Fruit fly (Drosophila melanogaster) whole organism, adult: ENCODE results near the gene CG31200.
A peak's percentile ranks its signal among the peaks of the same experiment; 100 is the strongest.

Source experiments
- CG11617 ChIP-seq: fragments of 200-800 bp; sonication (Bioruptor generic); optimal IDR thresholded peaks from 2 replicates; lab custom pipeline; 2017; ENCODE audit warnings: mild to moderate bottlenecking, missing biosample characterization, missing genetic modification reagents, missing genetic modification characterization
- CG12768 ChIP-seq: fragments of 200-800 bp; sonication (Bioruptor generic); optimal IDR thresholded peaks from 2 replicates; lab custom pipeline; 2017; ENCODE audit warnings: missing biosample characterization, missing genetic modification characterization, mild to moderate bottlenecking, moderate library complexity, missing genetic modification reagents
- CG14711 ChIP-seq: fragments of 200-800 bp; sonication (Bioruptor generic); optimal IDR thresholded peaks from 2 replicates; lab custom pipeline; 2018; ENCODE audit warnings: missing biosample characterization, mild to moderate bottlenecking, missing genetic modification characterization, moderate library complexity
- CG1620 ChIP-seq: fragments of 200-800 bp; sonication (Bioruptor generic); optimal IDR thresholded peaks from 2 replicates; lab custom pipeline; 2016; ENCODE audit warnings: missing biosample characterization, missing genetic modification characterization
- CG33017 ChIP-seq: fragments of 200-800 bp; sonication (Bioruptor generic); optimal IDR thresholded peaks from 2 replicates; lab custom pipeline; 2018; ENCODE audit warnings: missing biosample characterization, mild to moderate bottlenecking, missing genetic modification characterization, moderate library complexity
- CG5204 ChIP-seq: fragments of 200-800 bp; sonication (Bioruptor generic); optimal IDR thresholded peaks from 2 replicates; lab custom pipeline; 2016; ENCODE audit warnings: missing biosample characterization, missing genetic modification characterization
- CG7045 ChIP-seq: fragments of 200-800 bp; sonication (Bioruptor generic); optimal IDR thresholded peaks from 2 replicates; lab custom pipeline; 2017; ENCODE audit warnings: missing biosample characterization, mild to moderate bottlenecking, missing genetic modification characterization
- CG7101 ChIP-seq: fragments of 200-800 bp; sonication (Bioruptor generic); optimal IDR thresholded peaks from 2 replicates; lab custom pipeline; 2018; ENCODE audit warnings: missing biosample characterization, mild to moderate bottlenecking, missing genetic modification characterization, moderate library complexity
- Clk ChIP-seq: fragments of 200-800 bp; sonication (Bioruptor generic); optimal IDR thresholded peaks from 2 replicates; lab custom pipeline; 2017; ENCODE audit warnings: missing biosample characterization, missing genetic modification characterization
- Crg-1 ChIP-seq: fragments of 200-800 bp; sonication (Bioruptor generic); optimal IDR thresholded peaks from 2 replicates; lab custom pipeline; 2016; ENCODE audit warnings: missing biosample characterization, missing genetic modification characterization
- Hr96 ChIP-seq: fragments of 200-800 bp; sonication (Bioruptor generic); optimal IDR thresholded peaks from 2 replicates; lab custom pipeline; 2016; ENCODE audit warnings: missing biosample characterization, missing genetic modification characterization
- Mnt ChIP-seq: fragments of 200-800 bp; sonication (Bioruptor generic); optimal IDR thresholded peaks from 2 replicates; lab custom pipeline; 2016; ENCODE audit warnings: missing biosample characterization, mild to moderate bottlenecking, missing genetic modification characterization
- bab1 ChIP-seq: fragments of 200-800 bp; sonication (Bioruptor generic); optimal IDR thresholded peaks from 3 replicates; lab custom pipeline; 2019; ENCODE audit warnings: missing biosample characterization, mild to moderate bottlenecking, missing genetic modification characterization, moderate library complexity
- cic ChIP-seq: fragments of 200-800 bp; sonication (Bioruptor generic); optimal IDR thresholded peaks from 2 replicates; lab custom pipeline; 2017; ENCODE audit warnings: missing biosample characterization, mild to moderate bottlenecking, missing genetic modification characterization, moderate library complexity
- cnc ChIP-seq, 2 experiments: fragments of >200 bp; optimal IDR thresholded peaks; 2 replicates each; lab custom pipeline; 2017
- kay ChIP-seq: fragments of 200-800 bp; sonication (Bioruptor generic); peaks from one replicate; lab custom pipeline; 2016; ENCODE audit warnings: missing biosample characterization, missing genetic modification characterization, borderline replicate concordance
- ovo ChIP-seq: fragments of 200-800 bp; sonication (Bioruptor generic); optimal IDR thresholded peaks from 2 replicates; lab custom pipeline; 2016; ENCODE audit warnings: missing biosample characterization, missing genetic modification characterization
- pad ChIP-seq: fragments of 200-800 bp; sonication (Bioruptor generic); optimal IDR thresholded peaks from 3 replicates; lab custom pipeline; 2017; ENCODE audit warnings: missing biosample characterization, missing genetic modification characterization, mild to moderate bottlenecking, moderate library complexity, missing genetic modification reagents
- tj ChIP-seq: fragments of 200-800 bp; sonication (Bioruptor generic); optimal IDR thresholded peaks from 3 replicates; lab custom pipeline; 2017; ENCODE audit warnings: missing biosample characterization, mild to moderate bottlenecking, missing genetic modification characterization, moderate library complexity
- toe ChIP-seq: fragments of 200-800 bp; sonication (Bioruptor generic); optimal IDR thresholded peaks from 2 replicates; lab custom pipeline; 2016; ENCODE audit warnings: missing biosample characterization, missing genetic modification characterization

Gene CG31200

dm6 chr3R:20756429-20756828 lies 11.3 kb upstream of the CG31200 start, which contains the start of gene Syp:
TSS of gene Syp (plus strand) at chr3R:20756729.
- TF ChIP-seq CG11617 (GFP tag; lab: Kevin White, UChicago) (no peak), CG1620 (GFP tag; lab: Kevin White, UChicago) (no peak), cic (no peak), cnc (optimal IDR thresholded peaks at IDR 0.05; lab: Kevin White, UChicago) (no peak), kay (GFP tag; lab: Kevin White, UChicago) (no peak), CG12768 (GFP tag; lab: Kevin White, UChicago) (no peak), bab1 (GFP tag; lab: Kevin White, UChicago) (no peak), CG33017 (no peak)

- TF ChIP-seq Crg-1 (GFP tag; lab: Kevin White, UChicago): no peak
- TF ChIP-seq bab1 (GFP tag; lab: Kevin White, UChicago): no peak
- no peak for TF ChIP-seq CG5204 (GFP tag; lab: Kevin White, UChicago)
- no peak for TF ChIP-seq CG33017
Observed at dm6 chr3R:20754991-20755390, 9.9 kb upstream of the CG31200 start.

- no peak for TF ChIP-seq cnc (optimal IDR thresholded peaks at IDR 0.05; lab: Kevin White, UChicago)
Observed at dm6 chr3R:20749536-20749935, 4.4 kb upstream of the CG31200 start.

dm6 chr3R:20748974-20749373 lies 3.8 kb upstream of the CG31200 start, which contains the start of gene Prosalpha4T1:
TSS of gene Prosalpha4T1 (minus strand) at chr3R:20749074.
- no peak for TF ChIP-seq cnc (optimal IDR thresholded peaks at IDR 0.05; lab: Kevin White, UChicago)
- no peak for TF ChIP-seq toe (GFP tag; lab: Kevin White, UChicago)
- TF ChIP-seq Crg-1 (GFP tag; lab: Kevin White, UChicago): no peak
- TF ChIP-seq CG14711 (tag; lab: Kevin White, UChicago): no peak
- TF ChIP-seq cic: no peak
- TF ChIP-seq CG12768 (GFP tag; lab: Kevin White, UChicago): no peak
- TF ChIP-seq CG33017: no peak
- no peak for TF ChIP-seq kay (GFP tag; lab: Kevin White, UChicago)
- TF ChIP-seq Clk (GFP tag; lab: Kevin White, UChicago): no peak
- TF ChIP-seq Mnt (GFP tag; lab: Kevin White, UChicago): no peak
- TF ChIP-seq CG11617 (GFP tag; lab: Kevin White, UChicago): no peak
- no peak for TF ChIP-seq CG1620 (GFP tag; lab: Kevin White, UChicago)
- TF ChIP-seq CG7101 (tag; lab: Kevin White, UChicago): no peak
- no peak for TF ChIP-seq tj (GFP tag; lab: Kevin White, UChicago)

dm6 chr3R:20743769-20744168 lies 1.4 kb downstream of the CG31200 start, which contains the start of gene CG31199:
TSS of gene CG31199 (minus strand) at chr3R:20743869.
- TF ChIP-seq kay (GFP tag; lab: Kevin White, UChicago) (no peak), CG14711 (tag; lab: Kevin White, UChicago) (no peak), bab1 (GFP tag; lab: Kevin White, UChicago) (no peak), CG7045 (peak; percentile 10), cic (no peak), ovo (GFP tag; lab: Kevin White, UChicago) (no peak), CG12768 (GFP tag; lab: Kevin White, UChicago) (no peak), Clk (GFP tag; lab: Kevin White, UChicago) (no peak), CG1620 (GFP tag; lab: Kevin White, UChicago) (no peak), CG7101 (tag; lab: Kevin White, UChicago) (no peak), CG11617 (GFP tag; lab: Kevin White, UChicago) (no peak), toe (GFP tag; lab: Kevin White, UChicago) (no peak), CG33017 (peak; percentile 29), pad (GFP tag; lab: Kevin White, UChicago) (no peak), CG5204 (GFP tag; lab: Kevin White, UChicago) (no peak), cnc (optimal IDR thresholded peaks at IDR 0.05; lab: Kevin White, UChicago) (no peak), Hr96 (GFP tag; lab: Kevin White, UChicago) (no peak)

- TF ChIP-seq CG7101 (tag; lab: Kevin White, UChicago): no peak
- no peak for TF ChIP-seq tj (GFP tag; lab: Kevin White, UChicago)
- no peak for TF ChIP-seq pad (GFP tag; lab: Kevin White, UChicago)
- no peak for TF ChIP-seq CG33017
- TF ChIP-seq ovo (GFP tag; lab: Kevin White, UChicago): no peak
- no peak for TF ChIP-seq CG12768 (GFP tag; lab: Kevin White, UChicago)
- no peak for TF ChIP-seq bab1 (GFP tag; lab: Kevin White, UChicago)
- TF ChIP-seq kay (GFP tag; lab: Kevin White, UChicago): no peak
- TF ChIP-seq Clk (GFP tag; lab: Kevin White, UChicago): no peak
- TF ChIP-seq CG14711 (tag; lab: Kevin White, UChicago): no peak
- no peak for TF ChIP-seq cnc (optimal IDR thresholded peaks at IDR 0.05; lab: Kevin White, UChicago)
- TF ChIP-seq Crg-1 (GFP tag; lab: Kevin White, UChicago): no peak
- no peak for TF ChIP-seq CG11617 (GFP tag; lab: Kevin White, UChicago)
- no peak for TF ChIP-seq CG1620 (GFP tag; lab: Kevin White, UChicago)
- TF ChIP-seq Hr96 (GFP tag; lab: Kevin White, UChicago): no peak
- TF ChIP-seq cic: no peak
Observed at dm6 chr3R:20739971-20740370, 5.2 kb downstream of the CG31200 start, which contains the start of gene CG42322. TSS of gene CG42322 (plus strand) at chr3R:20740108.

dm6 chr3R:20739000-20739399 lies 6.1 kb downstream of the CG31200 start, which contains the start of gene CG17267:
TSS of gene CG17267 (minus strand) at chr3R:20739100.
- no peak for TF ChIP-seq CG11617 (GFP tag; lab: Kevin White, UChicago)
- TF ChIP-seq cic: no peak
- TF ChIP-seq Mnt (GFP tag; lab: Kevin White, UChicago): no peak
- TF ChIP-seq bab1 (GFP tag; lab: Kevin White, UChicago): no peak
- no peak for TF ChIP-seq CG1620 (GFP tag; lab: Kevin White, UChicago)
- no peak for TF ChIP-seq kay (GFP tag; lab: Kevin White, UChicago)
- no peak for TF ChIP-seq CG12768 (GFP tag; lab: Kevin White, UChicago)
- no peak for TF ChIP-seq CG33017
- TF ChIP-seq pad (GFP tag; lab: Kevin White, UChicago): no peak
- no peak for TF ChIP-seq toe (GFP tag; lab: Kevin White, UChicago)
- no peak for TF ChIP-seq CG7101 (tag; lab: Kevin White, UChicago)
- no peak for TF ChIP-seq CG7045
- no peak for TF ChIP-seq CG5204 (GFP tag; lab: Kevin White, UChicago)
- TF ChIP-seq ovo (GFP tag; lab: Kevin White, UChicago): no peak
- no peak for TF ChIP-seq tj (GFP tag; lab: Kevin White, UChicago)
